Worm (Caenorhabditis elegans) whole organism, young adult: ENCODE measurements around the gene asb-2.
A peak's percentile ranks its signal among the peaks of the same experiment; 100 is the strongest.

Experiments
- F23B12.7 ChIP-seq: sonication (generic microtip); optimal IDR thresholded peaks from 2 replicates; lab custom pipeline; 2017; ENCODE audit warnings: missing genetic modification characterization, mild to moderate bottlenecking, missing compliant biosample characterization, antibody characterized with exemption, moderate library complexity; ENCODE audit not compliant: insufficient read depth
- F49E8.2 ChIP-seq: sonication (generic microtip); optimal IDR thresholded peaks from 3 replicates; lab custom pipeline; 2017; ENCODE audit warnings: missing genetic modification characterization, mild to moderate bottlenecking, missing compliant biosample characterization, antibody characterized with exemption, moderate library complexity; ENCODE audit not compliant: insufficient read depth
- ama-1 ChIP-seq, 3 experiments: fragments of 150-350 bp in 1 of 3; sonication (generic microtip) in 2 of 3; optimal IDR thresholded peaks; 2 replicates each; lab custom pipeline; 2014 to 2018; ENCODE audit warnings: missing biosample characterization in 2 of 3, missing genetic modification characterization in 2 of 3, missing genetic modification reagents in 2 of 3
- die-1 ChIP-seq: sonication (generic microtip); optimal IDR thresholded peaks from 2 replicates; lab custom pipeline; 2016; ENCODE audit warnings: missing genotype, mild to moderate bottlenecking, missing genetic modification characterization, missing compliant biosample characterization
- dox-1 ChIP-seq: fragments of 200-800 bp; sonication (Bioruptor generic); IDR thresholded peaks from 2 replicates; pipeline ENCODE4 v1.3.6; 2022; ENCODE audit warnings: missing genetic modification reagents, missing genetic modification characterization, missing compliant biosample characterization
- ekl-4 ChIP-seq: fragments of 200-800 bp; sonication (Bioruptor generic); IDR thresholded peaks from 2 replicates; pipeline ENCODE4 v1.3.6; 2022; ENCODE audit warnings: missing genetic modification reagents, missing genetic modification characterization, missing compliant biosample characterization
- lin-35 ChIP-seq, 3 experiments: fragments of 150-350 bp in 2 of 3; sonication (generic microtip) in 1 of 3; optimal IDR thresholded peaks; 2 replicates each; lab custom pipeline; 2014 to 2018; ENCODE audit warnings: missing biosample characterization in 3 of 3, missing genetic modification characterization in 3 of 3, missing genetic modification reagents in 3 of 3
- snpc-1.3 ChIP-seq: sonication (generic microtip); optimal IDR thresholded peaks from 2 replicates; lab custom pipeline; 2017; ENCODE audit warnings: missing genetic modification characterization, mild to moderate bottlenecking, missing compliant biosample characterization, antibody characterized with exemption, moderate library complexity, missing genotype, missing genetic modification reagents; ENCODE audit not compliant: insufficient read depth
- snpc-4 ChIP-seq, 5 experiments: fragments of 150-350 bp in 1 of 5; sonication (generic microtip) in 4 of 5; optimal IDR thresholded peaks; 2 replicates each; lab custom pipeline; 2014 to 2018; ENCODE audit warnings: missing genetic modification characterization in 5 of 5, missing biosample characterization in 3 of 5, antibody characterized with exemption in 2 of 5, mild to moderate bottlenecking in 2 of 5, missing compliant biosample characterization in 2 of 5, missing genotype in 2 of 5, moderate library complexity in 2 of 5, missing genetic modification reagents in 1 of 5
- tlf-1 ChIP-seq: fragments of 200-800 bp; sonication (Bioruptor generic); optimal IDR thresholded peaks from 2 replicates; lab custom pipeline; 2018; ENCODE audit warnings: mild to moderate bottlenecking, missing genetic modification characterization, missing compliant biosample characterization
- unc-130 ChIP-seq: sonication (generic microtip); optimal IDR thresholded peaks from 2 replicates; lab custom pipeline; 2016; ENCODE audit warnings: missing genetic modification reagents, missing genetic modification characterization, missing compliant biosample characterization

ce11 chrX:4478503-4478902, 8.9 kb downstream of the asb-2 start:
- TF ChIP-seq tlf-1 (GFP tag; lab: Kevin White, UChicago) (no peak), F49E8.2 (tag; lab: Kevin White, UChicago) (no peak), ekl-4 (GFP tag; lab: Robert Waterston, UW) (no peak), lin-35 (GFP tag; optimal IDR thresholded peaks at IDR 0.05; lab: Kevin White, UChicago) (no peak), ama-1 (optimal IDR thresholded peaks at IDR 0.05; lab: Kevin White, UChicago) (no peak), ama-1 (GFP tag; optimal IDR thresholded peaks at IDR 0.05; lab: Kevin White, UChicago) (no peak), unc-130 (GFP tag; lab: Kevin White, UChicago) (no peak), dox-1 (GFP tag; lab: Robert Waterston, UW) (0 out of 2 replicates have a peak, but pooled peaks have one; percentile 24), snpc-1.3 (tag; lab: Kevin White, UChicago) (no peak), snpc-4 (GFP tag; optimal IDR thresholded peaks at IDR 0.05; lab: Kevin White, UChicago) (no peak), snpc-4 (tag; optimal IDR thresholded peaks at IDR 0.05; lab: Kevin White, UChicago) (no peak), die-1 (tag; lab: Kevin White, UChicago) (no peak), F23B12.7 (no peak)
